Fruit fly (Drosophila melanogaster): ENCODE measurements around the gene CG13658.
A peak's percentile ranks its signal among the peaks of the same experiment; 100 is the strongest.

The CG13658 gene

dm6 chr3R:25277112-25277511, 10.2 kb upstream of the CG13658 start, which contains the start of gene CG10513:
Gene CG10513 (minus strand): TSS chr3R:25277212.
- TF ChIP-seq CG9705 (GFP tag; optimal IDR thresholded peaks at IDR 0.05) (no peak), h (GFP tag; optimal IDR thresholded peaks at IDR 0.05) (no peak), jim (GFP tag; optimal IDR thresholded peaks at IDR 0.05) (no peak), sage (GFP tag; optimal IDR thresholded peaks at IDR 0.05) (no peak), dmrt93B (GFP tag; optimal IDR thresholded peaks at IDR 0.05) (no peak), foxo (GFP tag; optimal IDR thresholded peaks at IDR 0.05) (no peak), Jra (GFP tag; optimal IDR thresholded peaks at IDR 0.05) (no peak), Hr83 (GFP tag; optimal IDR thresholded peaks at IDR 0.05; ENCODE audit: poor library complexity, severe bottlenecking) (no peak)

- TF ChIP-seq Dif (GFP tag; optimal IDR thresholded peaks at IDR 0.05; ENCODE audit: partially characterized antibody) (no peak), rgr (GFP tag; optimal IDR thresholded peaks at IDR 0.05) (peak; percentile 24), br (GFP tag; optimal IDR thresholded peaks at IDR 0.05) (peak; percentile 36), Mio (GFP tag; optimal IDR thresholded peaks at IDR 0.05) (no peak), sv (GFP tag; optimal IDR thresholded peaks at IDR 0.05) (no peak), Rel (GFP tag; optimal IDR thresholded peaks at IDR 0.05) (no peak), Rel (tag; optimal IDR thresholded peaks at IDR 0.05) (no peak), psq (GFP tag; optimal IDR thresholded peaks at IDR 0.05) (peak; percentile 18), ey (GFP tag; optimal IDR thresholded peaks at IDR 0.05) (peak; percentile 4), dl (GFP tag; optimal IDR thresholded peaks at IDR 0.05; ENCODE audit: insufficient read depth in 1 of 2, partially characterized antibody in 2 of 2) (no peak), HLH106 (tag; optimal IDR thresholded peaks at IDR 0.05) (no peak), fru (GFP tag; optimal IDR thresholded peaks at IDR 0.05) (peak; percentile 13), GATAd (GFP tag; optimal IDR thresholded peaks at IDR 0.05) (no peak), tai (GFP tag; optimal IDR thresholded peaks at IDR 0.05) (no peak), Hnf4 (GFP tag; optimal IDR thresholded peaks at IDR 0.05) (no peak), OdsH (GFP tag; optimal IDR thresholded peaks at IDR 0.05) (peak; percentile 43), Hr78 (GFP tag; optimal IDR thresholded peaks at IDR 0.05) (no peak), Abd-B (GFP tag; optimal IDR thresholded peaks at IDR 0.05) (no peak), pan (optimal IDR thresholded peaks at IDR 0.05) (no peak), foxo (GFP tag; optimal IDR thresholded peaks at IDR 0.05) (peak in 1 of 2 experiments; percentile 18), Hr83 (GFP tag; optimal IDR thresholded peaks at IDR 0.05; ENCODE audit: poor library complexity, severe bottlenecking) (peak; percentile 77), Sp1 (GFP tag; optimal IDR thresholded peaks at IDR 0.05) (peak; percentile 10), dmrt93B (GFP tag; optimal IDR thresholded peaks at IDR 0.05) (no peak)
Observed at dm6 chr3R:25279796-25280350, 7.4 kb upstream of the CG13658 start, which contains the start of gene CG10514. Gene CG10514 (minus strand): TSS chr3R:25279846.

- TF ChIP-seq br (GFP tag; optimal IDR thresholded peaks at IDR 0.05) (peak; percentile 57), Rel (GFP tag; optimal IDR thresholded peaks at IDR 0.05) (no peak), Rel (tag; optimal IDR thresholded peaks at IDR 0.05) (no peak), Sp1 (GFP tag; optimal IDR thresholded peaks at IDR 0.05) (peak; percentile 55), Vsx2 (GFP tag; optimal IDR thresholded peaks at IDR 0.05; ENCODE audit: partially characterized antibody) (no peak), OdsH (GFP tag; optimal IDR thresholded peaks at IDR 0.05) (peak; percentile 47), dl (GFP tag; optimal IDR thresholded peaks at IDR 0.05; ENCODE audit: insufficient read depth in 1 of 2, partially characterized antibody in 2 of 2) (no peak), Hr83 (GFP tag; optimal IDR thresholded peaks at IDR 0.05; ENCODE audit: poor library complexity, severe bottlenecking) (peak; percentile 51), Hnf4 (GFP tag; optimal IDR thresholded peaks at IDR 0.05) (peak; percentile 24), fru (GFP tag; optimal IDR thresholded peaks at IDR 0.05) (peak; percentile 50), rgr (GFP tag; optimal IDR thresholded peaks at IDR 0.05) (peak; percentile 36)
Observed at dm6 chr3R:25281165-25281564, 6.1 kb upstream of the CG13658 start, which contains the start of gene CG11892. Gene CG11892 (plus strand): TSS chr3R:25281548.

- no peak for TF ChIP-seq pan (optimal IDR thresholded peaks at IDR 0.05)
- no peak for TF ChIP-seq dmrt93B (GFP tag; optimal IDR thresholded peaks at IDR 0.05)
- no peak for TF ChIP-seq N (GFP tag; optimal IDR thresholded peaks at IDR 0.05)
- no peak for TF ChIP-seq CG9705 (GFP tag; optimal IDR thresholded peaks at IDR 0.05)
- TF ChIP-seq Abd-B (GFP tag; optimal IDR thresholded peaks at IDR 0.05): no peak
- no peak for TF ChIP-seq Rel (GFP tag; optimal IDR thresholded peaks at IDR 0.05)
- TF ChIP-seq Rel (tag; optimal IDR thresholded peaks at IDR 0.05): no peak
Observed at dm6 chr3R:25283209-25283670, 4.0 kb upstream of the CG13658 start, which contains the start of gene CG31300. Gene CG31300 (plus strand): TSS chr3R:25283620.

All from whole organism, wandering third instar larva.